Fruit fly (Drosophila melanogaster) whole organism, pupa: ENCODE measurements around the gene ScpX.

ENCODE experiments used
- CG13204 ChIP-seq: fragments of 200-800 bp; sonication (Bioruptor generic); optimal IDR thresholded peaks from 2 replicates; lab custom pipeline; 2018; ENCODE audit warnings: missing biosample characterization, mild to moderate bottlenecking, missing genetic modification characterization, moderate library complexity
- CG14655 ChIP-seq: fragments of 200-800 bp; sonication (Bioruptor generic); optimal IDR thresholded peaks from 3 replicates; lab custom pipeline; 2017; ENCODE audit warnings: mild to moderate bottlenecking, missing biosample characterization, missing genetic modification reagents, missing genetic modification characterization
- CG9948 ChIP-seq: fragments of 200-800 bp; sonication (Bioruptor generic); optimal IDR thresholded peaks from 2 replicates; lab custom pipeline; 2018; ENCODE audit warnings: missing biosample characterization, mild to moderate bottlenecking, missing genetic modification characterization, moderate library complexity
- Pif1A ChIP-seq: fragments of 200-800 bp; sonication (Bioruptor generic); optimal IDR thresholded peaks from 3 replicates; lab custom pipeline; 2016; ENCODE audit warnings: missing biosample characterization, missing genetic modification characterization
- gl ChIP-seq: fragments of 200-800 bp; sonication (Bioruptor generic); optimal IDR thresholded peaks from 2 replicates; lab custom pipeline; 2018; ENCODE audit warnings: missing biosample characterization, mild to moderate bottlenecking, missing genetic modification characterization
- rn ChIP-seq: fragments of 200-800 bp; sonication (Bioruptor generic); IDR thresholded peaks from 2 replicates; pipeline ENCODE4 v1.3.6; 2022; ENCODE audit warnings: missing biosample characterization, missing genetic modification characterization

The ScpX gene

dm6 chr2L:18882734-18883133 lies 51.7 kb downstream of the ScpX start:
- TF ChIP-seq Pif1A (GFP tag; lab: Kevin White, UChicago): no peak
- no peak for TF ChIP-seq rn
- no peak for TF ChIP-seq CG9948 (tag; lab: Kevin White, UChicago)
- no peak for TF ChIP-seq CG13204 (GFP tag; lab: Kevin White, UChicago)
- TF ChIP-seq CG14655 (GFP tag; lab: Kevin White, UChicago): no peak
- no peak for TF ChIP-seq gl (tag; lab: Kevin White, UChicago)
- TF ChIP-seq, all 21 proteins: peak for 0
